Fruit fly (Drosophila melanogaster) whole organism, embryonic: ENCODE data around the gene Arl8.

Source experiments
- CG10274 ChIP-seq: fragments of 200-800 bp; sonication (Bioruptor generic); optimal IDR thresholded peaks from 3 replicates; lab custom pipeline; 2017; ENCODE audit warnings: missing biosample characterization, mild to moderate bottlenecking, missing genetic modification characterization
- CG10462 ChIP-seq: fragments of 200-800 bp; sonication (Bioruptor generic); optimal IDR thresholded peaks from 2 replicates; lab custom pipeline; 2016; ENCODE audit warnings: missing biosample characterization, missing genetic modification characterization
- CG10654 ChIP-seq: fragments of 200-800 bp; sonication (Bioruptor generic); optimal IDR thresholded peaks from 2 replicates; lab custom pipeline; 2016; ENCODE audit warnings: missing biosample characterization, missing genetic modification characterization
- CG13775 ChIP-seq: fragments of 200-800 bp; sonication (Bioruptor generic); optimal IDR thresholded peaks from 3 replicates; lab custom pipeline; 2017; ENCODE audit warnings: missing biosample characterization, mild to moderate bottlenecking, missing genetic modification characterization
- CG15696 ChIP-seq: fragments of 200-800 bp; sonication (Bioruptor generic); optimal IDR thresholded peaks from 2 replicates; lab custom pipeline; 2019; ENCODE audit warnings: missing biosample characterization, mild to moderate bottlenecking, missing genetic modification characterization, moderate library complexity
- CG17612 ChIP-seq: fragments of 200-800 bp; sonication (Bioruptor generic); IDR thresholded peaks from 2 replicates; pipeline ENCODE4 v1.3.6; 2022; ENCODE audit warnings: missing biosample characterization, missing genetic modification characterization
- CG2678 ChIP-seq: fragments of 200-800 bp; sonication (Bioruptor generic); optimal IDR thresholded peaks from 3 replicates; lab custom pipeline; 2019; ENCODE audit warnings: missing biosample characterization, mild to moderate bottlenecking, missing genetic modification characterization, moderate library complexity
- CG30403 ChIP-seq: fragments of 200-800 bp; sonication (Bioruptor generic); optimal IDR thresholded peaks from 3 replicates; lab custom pipeline; 2016; ENCODE audit warnings: missing biosample characterization, missing genetic modification characterization
- CG34224 ChIP-seq: fragments of 200-800 bp; sonication (Bioruptor generic); IDR thresholded peaks from 3 replicates; pipeline ENCODE4 v1.3.6; 2022; ENCODE audit warnings: missing biosample characterization, missing genetic modification characterization; ENCODE audit not compliant: partially characterized antibody
- CG34376 ChIP-seq: fragments of 200-800 bp; sonication (Bioruptor generic); optimal IDR thresholded peaks from 2 replicates; lab custom pipeline; 2018; ENCODE audit warnings: missing biosample characterization, mild to moderate bottlenecking, missing genetic modification characterization
- CG4282 ChIP-seq: fragments of 200-800 bp; sonication (Bioruptor generic); optimal IDR thresholded peaks from 2 replicates; lab custom pipeline; 2016; ENCODE audit warnings: missing biosample characterization, missing genetic modification characterization
- CG4730 ChIP-seq: fragments of 200-800 bp; sonication (Bioruptor generic); IDR thresholded peaks from 2 replicates; pipeline ENCODE4 v1.3.6; 2022; ENCODE audit warnings: missing biosample characterization, missing genetic modification characterization
- CG7786 ChIP-seq: fragments of 200-800 bp; sonication (Bioruptor generic); optimal IDR thresholded peaks from 2 replicates; lab custom pipeline; 2016; ENCODE audit warnings: missing biosample characterization, missing genetic modification characterization
- CG9727 ChIP-seq: fragments of 200-800 bp; sonication (Bioruptor generic); optimal IDR thresholded peaks from 3 replicates; lab custom pipeline; 2017; ENCODE audit warnings: missing biosample characterization, mild to moderate bottlenecking, missing genetic modification characterization
- Camta ChIP-seq: fragments of 200-800 bp; sonication (Bioruptor generic); optimal IDR thresholded peaks from 2 replicates; lab custom pipeline; 2016; ENCODE audit warnings: missing biosample characterization, missing genetic modification characterization
- Doc3 ChIP-seq: fragments of 200-800 bp; sonication (Bioruptor generic); IDR thresholded peaks from 3 replicates; pipeline ENCODE4 v1.3.6; 2022; ENCODE audit warnings: missing biosample characterization, missing genetic modification characterization; ENCODE audit not compliant: partially characterized antibody
- GATAe ChIP-seq: fragments of 200-800 bp; sonication (Bioruptor generic); conservative IDR thresholded peaks from 2 replicates; pipeline ENCODE4 v1.3.6; 2022; ENCODE audit warnings: missing biosample characterization, missing genetic modification characterization
- HmgZ ChIP-seq: fragments of 200-800 bp; sonication (Bioruptor generic); optimal IDR thresholded peaks from 2 replicates; lab custom pipeline; 2018; ENCODE audit warnings: missing biosample characterization, mild to moderate bottlenecking, missing genetic modification characterization
- Hr39 ChIP-seq: fragments of >200 bp; optimal IDR thresholded peaks from 2 replicates; lab custom pipeline; 2017
- Lpt ChIP-seq: fragments of >200 bp; optimal IDR thresholded peaks from 2 replicates; lab custom pipeline; 2018; ENCODE audit warnings: missing biosample characterization, missing genetic modification characterization
- Meics ChIP-seq: fragments of 200-800 bp; sonication (Bioruptor generic); optimal IDR thresholded peaks from 2 replicates; lab custom pipeline; 2017; ENCODE audit warnings: missing biosample characterization, mild to moderate bottlenecking, missing genetic modification characterization
- Neu2 ChIP-seq: fragments of 200-800 bp; sonication (Bioruptor generic); optimal IDR thresholded peaks from 3 replicates; lab custom pipeline; 2016; ENCODE audit warnings: missing biosample characterization, missing genetic modification characterization, borderline replicate concordance
- NfI ChIP-seq: fragments of 200-800 bp; sonication (Bioruptor generic); optimal IDR thresholded peaks from 3 replicates; lab custom pipeline; 2018; ENCODE audit warnings: missing biosample characterization, mild to moderate bottlenecking, missing genetic modification characterization, moderate library complexity
- Ravus ChIP-seq: fragments of 200-800 bp; sonication (Bioruptor generic); IDR thresholded peaks from 2 replicates; pipeline ENCODE4 v1.3.6; 2022; ENCODE audit warnings: missing biosample characterization, missing genetic modification characterization
- Sin3A ChIP-seq: fragments of >200 bp; optimal IDR thresholded peaks from 2 replicates; lab custom pipeline; 2018
- Sry-β ChIP-seq: fragments of 200-800 bp; sonication (Bioruptor generic); optimal IDR thresholded peaks from 2 replicates; lab custom pipeline; 2018; ENCODE audit warnings: missing biosample characterization, mild to moderate bottlenecking, missing genetic modification characterization, moderate library complexity
- amos ChIP-seq: fragments of 200-800 bp; sonication (Bioruptor generic); IDR thresholded peaks from 2 replicates; pipeline ENCODE4 v1.3.6; 2022; ENCODE audit warnings: missing biosample characterization, missing genetic modification characterization; ENCODE audit not compliant: partially characterized antibody
- ap ChIP-seq: fragments of 200-800 bp; sonication (Bioruptor generic); IDR thresholded peaks from 2 replicates; pipeline ENCODE4 v1.3.6; 2022; ENCODE audit warnings: missing biosample characterization, missing genetic modification characterization
- az2 ChIP-seq: fragments of 200-800 bp; sonication (Bioruptor generic); optimal IDR thresholded peaks from 3 replicates; lab custom pipeline; 2016; ENCODE audit warnings: missing biosample characterization, missing genetic modification characterization
- br ChIP-seq: fragments of >200 bp; optimal IDR thresholded peaks from 2 replicates; lab custom pipeline; 2017
- caup ChIP-seq: fragments of 200-800 bp; sonication (Bioruptor generic); optimal IDR thresholded peaks from 3 replicates; lab custom pipeline; 2017; ENCODE audit warnings: missing biosample characterization, mild to moderate bottlenecking, missing genetic modification characterization, moderate library complexity; ENCODE audit not compliant: severe bottlenecking
- cg ChIP-seq: fragments of 200-800 bp; sonication (Bioruptor generic); optimal IDR thresholded peaks from 3 replicates; lab custom pipeline; 2019; ENCODE audit warnings: missing biosample characterization, mild to moderate bottlenecking, missing genetic modification characterization, moderate library complexity
- chif ChIP-seq, 2 experiments: fragments of 200-800 bp; sonication (Bioruptor generic); optimal IDR thresholded peaks; 3 replicates each; lab custom pipeline; 2016; ENCODE audit warnings: missing biosample characterization in 2 of 2, missing genetic modification characterization in 2 of 2
- crol ChIP-seq: fragments of 200-800 bp; sonication (Bioruptor generic); IDR thresholded peaks from 2 replicates; pipeline ENCODE4 v1.3.6; 2022; ENCODE audit warnings: missing biosample characterization, missing genetic modification characterization
- gce ChIP-seq: fragments of 200-800 bp; sonication (Bioruptor generic); IDR thresholded peaks from 3 replicates; pipeline ENCODE4 v1.3.6; 2022; ENCODE audit warnings: missing biosample characterization, missing genetic modification characterization
- hkb ChIP-seq, 2 experiments: fragments of 200-800 bp in 1 of 2; fragments of >200 bp in 1 of 2; sonication (Bioruptor generic) in 1 of 2; IDR thresholded peaks in 1 of 2; optimal IDR thresholded peaks in 1 of 2; 2 replicates each; pipeline versions ENCODE4 v1.3.6 to Lab custom; 2017 to 2022; ENCODE audit warnings: missing biosample characterization in 1 of 2, missing genetic modification characterization in 1 of 2
- hth ChIP-seq: fragments of >200 bp; optimal IDR thresholded peaks from 2 replicates; lab custom pipeline; 2017; ENCODE audit warnings: inconsistent platforms
- kah ChIP-seq: fragments of 200-800 bp; sonication (Bioruptor generic); optimal IDR thresholded peaks from 2 replicates; lab custom pipeline; 2018; ENCODE audit warnings: missing biosample characterization, mild to moderate bottlenecking, missing genetic modification characterization
- klu ChIP-seq: fragments of 200-800 bp; sonication (Bioruptor generic); IDR thresholded peaks from 2 replicates; pipeline ENCODE4 v1.3.6; 2022; ENCODE audit warnings: missing biosample characterization, missing genetic modification characterization
- kni ChIP-seq: fragments of 200-800 bp; sonication (Bioruptor generic); optimal IDR thresholded peaks from 3 replicates; lab custom pipeline; 2017; ENCODE audit warnings: mild to moderate bottlenecking, missing biosample characterization, missing genetic modification reagents, missing genetic modification characterization
- lola ChIP-seq, 3 experiments: fragments of >200 bp in 2 of 3; fragments of 200-800 bp in 1 of 3; sonication (Bioruptor generic) in 1 of 3; optimal IDR thresholded peaks; 2 replicates each; lab custom pipeline; 2017 to 2019; ENCODE audit warnings: missing biosample characterization in 3 of 3, missing genetic modification characterization in 3 of 3, mild to moderate bottlenecking in 1 of 3, moderate library complexity in 1 of 3
- maf-S ChIP-seq: fragments of 200-800 bp; sonication (Bioruptor generic); optimal IDR thresholded peaks from 2 replicates; lab custom pipeline; 2016; ENCODE audit warnings: missing biosample characterization, missing genetic modification characterization
- nmo ChIP-seq: fragments of 200-800 bp; sonication (Bioruptor generic); optimal IDR thresholded peaks from 2 replicates; lab custom pipeline; 2018; ENCODE audit warnings: missing biosample characterization, mild to moderate bottlenecking, missing genetic modification characterization, moderate library complexity
- pfk ChIP-seq: fragments of 200-800 bp; sonication (Bioruptor generic); optimal IDR thresholded peaks from 2 replicates; lab custom pipeline; 2018; ENCODE audit warnings: missing biosample characterization, mild to moderate bottlenecking, missing genetic modification characterization, moderate library complexity
- pho ChIP-seq: fragments of 200-800 bp; sonication (Bioruptor generic); optimal IDR thresholded peaks from 2 replicates; lab custom pipeline; 2016; ENCODE audit warnings: missing biosample characterization, missing genetic modification characterization
- pum ChIP-seq: fragments of 200-800 bp; sonication (Bioruptor generic); optimal IDR thresholded peaks from 2 replicates; lab custom pipeline; 2016; ENCODE audit warnings: missing biosample characterization, missing genetic modification characterization
- tll ChIP-seq, 2 experiments: fragments of 200-800 bp in 1 of 2; fragments of >200 bp in 1 of 2; sonication (Bioruptor generic) in 1 of 2; optimal IDR thresholded peaks; 2 replicates each; lab custom pipeline; 2017 to 2019; ENCODE audit warnings: missing biosample characterization in 2 of 2, missing genetic modification characterization in 2 of 2, mild to moderate bottlenecking in 1 of 2, moderate library complexity in 1 of 2
- vnd ChIP-seq: fragments of 200-800 bp; sonication (Bioruptor generic); IDR thresholded peaks from 3 replicates; pipeline ENCODE4 v1.3.6; 2022; ENCODE audit warnings: missing biosample characterization, missing genetic modification characterization; ENCODE audit not compliant: partially characterized antibody

Gene Arl8

dm6 chr3R:8119457-8120337, 6.7 kb upstream of the Arl8 start (continued):
- no peak for TF ChIP-seq tll (GFP tag; optimal IDR thresholded peaks at IDR 0.05; lab: Kevin White, UChicago)
- peak; percentile 63 for TF ChIP-seq nmo (GFP tag; lab: Kevin White, UChicago)
- TF ChIP-seq pfk (GFP tag; lab: Kevin White, UChicago): peak; percentile 29
- TF ChIP-seq CG4730 (GFP tag; lab: Robert Waterston, UW): peak; percentile 41
- no peak for TF ChIP-seq pho (GFP tag; lab: Kevin White, UChicago)
- TF ChIP-seq HmgZ (tag; lab: Kevin White, UChicago): peak; percentile 60
- peak; percentile 22 for TF ChIP-seq CG15696 (tag; lab: Kevin White, UChicago)
- peak; percentile 38 for TF ChIP-seq kni (GFP tag; lab: Kevin White, UChicago)
- TF ChIP-seq cg (GFP tag; lab: Kevin White, UChicago): peak; percentile 91
- TF ChIP-seq caup (GFP tag; lab: Kevin White, UChicago): peak; percentile 44
- TF ChIP-seq Sin3A (lab: Kevin White, UChicago): no peak
- TF ChIP-seq Hr39 (lab: Kevin White, UChicago): no peak
- TF ChIP-seq ap (GFP tag; lab: Robert Waterston, UW): peak; percentile 38; the same call in 1 of the 2 replicates
- no peak for TF ChIP-seq Camta (GFP tag; lab: Kevin White, UChicago)
- TF ChIP-seq Lpt (GFP tag; lab: Kevin White, UChicago): no peak
- no peak for TF ChIP-seq chif (GFP tag; optimal IDR thresholded peaks at IDR 0.05; lab: Kevin White, UChicago)
- TF ChIP-seq gce (GFP tag; lab: Robert Waterston, UW): no peak; the same call in 2 of the 3 replicates
- no peak for TF ChIP-seq CG10274
- peak; percentile 2 for TF ChIP-seq az2 (GFP tag; lab: Kevin White, UChicago)
- no peak for TF ChIP-seq hkb (optimal IDR thresholded peaks at IDR 0.05; lab: Kevin White, UChicago)
- TF ChIP-seq hkb (GFP tag; IDR thresholded peaks at IDR 0.05; lab: Robert Waterston, UW): peak; percentile 66
- peak; percentile 9 for TF ChIP-seq CG10654 (GFP tag; lab: Kevin White, UChicago)
- no peak for TF ChIP-seq CG4282 (GFP tag; lab: Kevin White, UChicago)
- TF ChIP-seq Neu2 (GFP tag; lab: Kevin White, UChicago): no peak
- TF ChIP-seq pum (GFP tag; lab: Kevin White, UChicago): no peak
- peak; percentile 89 for TF ChIP-seq CG2678 (tag; lab: Kevin White, UChicago)
- peak; percentile 79 for TF ChIP-seq Meics (GFP tag; lab: Kevin White, UChicago)
- no peak for TF ChIP-seq Doc3 (GFP tag; lab: Robert Waterston, UW)
- no peak for TF ChIP-seq CG10462 (GFP tag; lab: Kevin White, UChicago)
- peak; percentile 89 for TF ChIP-seq Sry-β (GFP tag; lab: Kevin White, UChicago)
- TF ChIP-seq CG7786: no peak
- no peak for TF ChIP-seq br
- TF ChIP-seq GATAe (GFP tag; lab: Robert Waterston, UW): peak; percentile 35
- TF ChIP-seq Ravus: no peak; the same call in 1 of the 2 replicates
- TF ChIP-seq CG17612 (GFP tag; lab: Robert Waterston, UW): peak; percentile 58; the same call in 1 of the 2 replicates
- TF ChIP-seq klu (GFP tag; lab: Robert Waterston, UW): peak; percentile 55; the same call in 1 of the 2 replicates
- TF ChIP-seq CG9727 (GFP tag; lab: Kevin White, UChicago): peak; percentile 41
- peak; percentile 60 for TF ChIP-seq NfI (GFP tag; lab: Kevin White, UChicago)
- peak in 1 of 3 experiments; percentile 17 for TF ChIP-seq lola (GFP tag; optimal IDR thresholded peaks at IDR 0.05; lab: Kevin White, UChicago)
- TF ChIP-seq CG34376 (GFP tag; lab: Kevin White, UChicago): peak; percentile 83
- no peak for TF ChIP-seq amos (GFP tag; lab: Robert Waterston, UW)
- TF ChIP-seq CG30403 (GFP tag; lab: Kevin White, UChicago): peak; percentile 13
- TF ChIP-seq maf-S (GFP tag; lab: Kevin White, UChicago): no peak
- peak; percentile 34 for TF ChIP-seq kah
- TF ChIP-seq CG13775: peak; percentile 34
- no peak for TF ChIP-seq crol
- no peak for TF ChIP-seq hth (lab: Kevin White, UChicago)
- TF ChIP-seq CG34224 (GFP tag; lab: Robert Waterston, UW): peak; percentile 22; the same call in 2 of the 3 replicates
- no peak for TF ChIP-seq vnd
